Worm (Caenorhabditis elegans): ENCODE data around the gene bckd-1A.

- no peak for TF ChIP-seq rec-8 (tag; optimal IDR thresholded peaks at IDR 0.05)
- TF ChIP-seq F22D6.2 (tag; optimal IDR thresholded peaks at IDR 0.05): no peak
- no peak for TF ChIP-seq gei-17 (GFP tag; optimal IDR thresholded peaks at IDR 0.05)
- no peak for TF ChIP-seq egrh-3 (GFP tag; IDR thresholded peaks at IDR 0.05)
- TF ChIP-seq K12H6.12 (tag; optimal IDR thresholded peaks at IDR 0.05): no peak
- no peak for TF ChIP-seq C06A6.2 (GFP tag; conservative IDR thresholded peaks at IDR 0.05)
- TF ChIP-seq bed-2 (GFP tag; IDR thresholded peaks at IDR 0.05): no peak
- TF ChIP-seq ztf-26 (tag; optimal IDR thresholded peaks at IDR 0.05): no peak
- TF ChIP-seq pbrm-1 (GFP tag; IDR thresholded peaks at IDR 0.05): no peak
- no peak for TF ChIP-seq pha-4 (tag; optimal IDR thresholded peaks at IDR 0.05)
- TF ChIP-seq die-1 (tag; optimal IDR thresholded peaks at IDR 0.05): no peak
- TF ChIP-seq lin-35 (GFP tag; optimal IDR thresholded peaks at IDR 0.05): no peak
- no peak for TF ChIP-seq nfyb-1 (GFP tag; IDR thresholded peaks at IDR 0.05)
These were observed 8.5 kb upstream of the bckd-1A start, which contains the start of gene ZK1010.4 for ce11 chrIII:12980770-12981169.

Data from whole organism, young adult.